Worm (Caenorhabditis elegans) whole organism, L3 larva: ENCODE results near the gene nas-28.

Source experiments
- aly-2 ChIP-seq: fragments of 150-350 bp; optimal IDR thresholded peaks from 2 replicates; lab custom pipeline; 2014; ENCODE audit warnings: missing biosample characterization, missing genetic modification characterization
- ama-1 ChIP-seq: fragments of 150-350 bp; optimal IDR thresholded peaks from 2 replicates; lab custom pipeline; 2018
- ceh-16 ChIP-seq: sonication (generic microtip); optimal IDR thresholded peaks from 2 replicates; lab custom pipeline; 2017; ENCODE audit warnings: missing biosample characterization, missing genetic modification characterization
- ceh-9 ChIP-seq: sonication (generic microtip); optimal IDR thresholded peaks from 2 replicates; lab custom pipeline; 2018; ENCODE audit warnings: missing biosample characterization, missing genetic modification characterization
- daf-12 ChIP-seq: fragments of 150-350 bp; optimal IDR thresholded peaks from 2 replicates; lab custom pipeline; 2014; ENCODE audit warnings: missing biosample characterization, missing genetic modification reagents, missing genetic modification characterization
- egl-27 ChIP-seq: sonication (generic microtip); optimal IDR thresholded peaks from 4 replicates; lab custom pipeline; 2017; ENCODE audit warnings: missing biosample characterization, missing genetic modification reagents, missing genetic modification characterization
- elt-1 ChIP-seq: fragments of 150-350 bp; optimal IDR thresholded peaks from 2 replicates; lab custom pipeline; 2014; ENCODE audit warnings: missing biosample characterization, missing genetic modification characterization
- elt-2 ChIP-seq: sonication (generic microtip); optimal IDR thresholded peaks from 2 replicates; lab custom pipeline; 2016; ENCODE audit warnings: missing genetic modification reagents, mild to moderate bottlenecking, missing genetic modification characterization, missing compliant biosample characterization
- eor-1 ChIP-seq, 2 experiments: fragments of 150-350 bp; optimal IDR thresholded peaks; 2 replicates each; lab custom pipeline; 2014 to 2018; ENCODE audit warnings: missing biosample characterization in 2 of 2, missing genetic modification characterization in 2 of 2
- fkh-10 ChIP-seq: sonication (generic microtip); optimal IDR thresholded peaks from 2 replicates; lab custom pipeline; 2017; ENCODE audit warnings: missing biosample characterization, missing genetic modification reagents, missing genetic modification characterization
- fkh-2 ChIP-seq: fragments of 150-350 bp; optimal IDR thresholded peaks from 2 replicates; lab custom pipeline; 2014; ENCODE audit warnings: missing biosample characterization, missing genetic modification reagents, missing genetic modification characterization
- fos-1 ChIP-seq: fragments of 150-350 bp; optimal IDR thresholded peaks from 2 replicates; lab custom pipeline; 2014; ENCODE audit warnings: missing biosample characterization, missing genetic modification characterization
- hmg-11 ChIP-seq: sonication (generic microtip); optimal IDR thresholded peaks from 2 replicates; lab custom pipeline; 2016; ENCODE audit warnings: missing genetic modification characterization, missing compliant biosample characterization
- jun-1 ChIP-seq: fragments of 150-350 bp; optimal IDR thresholded peaks from 2 replicates; lab custom pipeline; 2014; ENCODE audit warnings: missing biosample characterization, missing genetic modification reagents, missing genetic modification characterization
- lsy-12 ChIP-seq: sonication (generic microtip); optimal IDR thresholded peaks from 2 replicates; lab custom pipeline; 2016; ENCODE audit warnings: mild to moderate bottlenecking, missing genetic modification characterization, missing compliant biosample characterization
- mml-1 ChIP-seq: fragments of 150-350 bp; sonication (generic microtip); optimal IDR thresholded peaks from 3 replicates; lab custom pipeline; 2014; ENCODE audit warnings: missing biosample characterization, missing genetic modification characterization
- nhr-23 ChIP-seq: fragments of 150-350 bp; optimal IDR thresholded peaks from 2 replicates; lab custom pipeline; 2014; ENCODE audit warnings: missing biosample characterization, missing genetic modification reagents, missing genetic modification characterization
- nhr-237 ChIP-seq: fragments of 150-350 bp; optimal IDR thresholded peaks from 2 replicates; lab custom pipeline; 2014; ENCODE audit warnings: missing biosample characterization, missing genetic modification characterization
- nhr-25 ChIP-seq: sonication (generic microtip); optimal IDR thresholded peaks from 2 replicates; lab custom pipeline; 2017; ENCODE audit warnings: missing biosample characterization, missing genetic modification characterization
- nhr-43 ChIP-seq: sonication (generic microtip); optimal IDR thresholded peaks from 2 replicates; lab custom pipeline; 2016; ENCODE audit warnings: mild to moderate bottlenecking, missing genetic modification characterization, missing compliant biosample characterization; ENCODE audit not compliant: poor library complexity, severe bottlenecking
- nhr-67 ChIP-seq: fragments of 150-350 bp; optimal IDR thresholded peaks from 2 replicates; lab custom pipeline; 2014; ENCODE audit warnings: missing biosample characterization, missing genetic modification characterization
- nhr-77 ChIP-seq: fragments of 150-350 bp; optimal IDR thresholded peaks from 2 replicates; lab custom pipeline; 2014; ENCODE audit warnings: missing biosample characterization, missing genetic modification characterization
- pha-4 ChIP-seq: fragments of 150-350 bp; optimal IDR thresholded peaks from 2 replicates; lab custom pipeline; 2014; ENCODE audit warnings: missing biosample characterization, missing genetic modification reagents, missing genetic modification characterization
- pqm-1 ChIP-seq: fragments of 150-350 bp; optimal IDR thresholded peaks from 2 replicates; lab custom pipeline; 2017; ENCODE audit warnings: missing biosample characterization, missing genetic modification characterization, inconsistent platforms
- sea-2 ChIP-seq: fragments of 150-350 bp; sonication (generic microtip); optimal IDR thresholded peaks from 4 replicates; lab custom pipeline; 2014; ENCODE audit warnings: missing biosample characterization, missing genetic modification reagents, missing genetic modification characterization
- tbx-2 ChIP-seq: sonication (generic microtip); optimal IDR thresholded peaks from 2 replicates; lab custom pipeline; 2016; ENCODE audit warnings: mild to moderate bottlenecking, missing genetic modification characterization, missing compliant biosample characterization
- unc-39 ChIP-seq: sonication (generic microtip); optimal IDR thresholded peaks from 4 replicates; lab custom pipeline; 2017; ENCODE audit warnings: missing biosample characterization, missing genetic modification characterization
- ztf-4 ChIP-seq: fragments of 150-350 bp; optimal IDR thresholded peaks from 2 replicates; lab custom pipeline; 2014; ENCODE audit warnings: missing biosample characterization, missing genetic modification characterization

Gene nas-28

ce11 chrIII:6168497-6169227 lies 14.4 kb downstream of the nas-28 start, which contains the start of gene efk-1:
Gene efk-1, minus strand, starts transcription at chrIII:6168547.
- TF ChIP-seq eor-1 (tag; optimal IDR thresholded peaks at IDR 0.05; lab: Kevin White, UChicago) (no peak), pha-4 (tag; lab: Kevin White, UChicago) (peak; percentile 53), nhr-23 (tag; lab: Kevin White, UChicago) (no peak), nhr-25 (tag; lab: Kevin White, UChicago) (no peak), ama-1 (lab: Kevin White, UChicago) (peak; percentile 85), elt-2 (tag; lab: Kevin White, UChicago) (peak; percentile 66), pqm-1 (tag; lab: Kevin White, UChicago) (peak; percentile 77), sea-2 (GFP tag; lab: Kevin White, UChicago) (no peak), nhr-77 (tag; lab: Kevin White, UChicago) (no peak)

ce11 chrIII:6166634-6167033 lies 16.4 kb downstream of the nas-28 start:
- no peak for TF ChIP-seq elt-2 (tag; lab: Kevin White, UChicago)
- no peak for TF ChIP-seq elt-1 (tag; lab: Kevin White, UChicago)
- no peak for TF ChIP-seq fkh-10 (GFP tag; lab: Kevin White, UChicago)
- TF ChIP-seq nhr-23 (tag; lab: Kevin White, UChicago) = no peak
- no peak for TF ChIP-seq nhr-77 (tag; lab: Kevin White, UChicago)
- TF ChIP-seq nhr-25 (tag; lab: Kevin White, UChicago) = no peak
- no peak for TF ChIP-seq nhr-67 (tag; lab: Kevin White, UChicago)
- TF ChIP-seq fkh-2 (tag; lab: Kevin White, UChicago) = no peak
- no peak for TF ChIP-seq jun-1 (tag; lab: Kevin White, UChicago)
- TF ChIP-seq daf-12 = no peak
- no peak for TF ChIP-seq hmg-11 (tag; lab: Kevin White, UChicago)
- TF ChIP-seq egl-27 = no peak

DNA sequence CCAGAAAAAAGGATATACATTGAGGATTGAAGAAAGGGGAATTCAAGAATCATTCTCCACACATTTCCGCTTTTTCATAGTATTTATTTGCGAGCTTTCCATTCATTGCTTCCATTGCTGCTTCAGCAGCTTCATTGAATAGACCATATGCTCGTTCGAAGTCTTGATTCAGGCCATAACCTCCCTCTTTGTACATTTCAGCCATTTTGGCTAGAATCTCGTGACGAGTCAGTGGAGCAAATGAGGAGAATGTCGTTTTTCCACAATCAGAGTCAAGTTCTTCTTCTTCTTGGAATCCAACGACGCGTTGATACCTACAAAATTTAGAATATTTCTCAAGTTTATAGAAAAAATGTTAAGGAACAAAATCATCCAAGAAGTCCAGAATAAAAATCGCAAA lies 17.8 kb downstream of the nas-28 start:
- TF ChIP-seq fos-1 (no peak), ama-1 (lab: Kevin White, UChicago) (peak; percentile 73)

- TF ChIP-seq elt-2 (tag; lab: Kevin White, UChicago) (peak; percentile 68), nhr-43 (tag; lab: Kevin White, UChicago) (peak; percentile 9), ztf-4 (tag; lab: Kevin White, UChicago) (peak; percentile 61), aly-2 (tag; lab: Kevin White, UChicago) (no peak), nhr-25 (tag; lab: Kevin White, UChicago) (peak; percentile 20), lsy-12 (tag; lab: Kevin White, UChicago) (no peak), ama-1 (lab: Kevin White, UChicago) (peak; percentile 88), daf-12 (no peak), pha-4 (tag; lab: Kevin White, UChicago) (peak; percentile 17), nhr-67 (tag; lab: Kevin White, UChicago) (no peak)
Measured at ce11 chrIII:6164253-6164971, 18.6 kb downstream of the nas-28 start, which contains the start of gene F42A10.9. Gene F42A10.9, plus strand, starts transcription at chrIII:6164573.

DNA sequence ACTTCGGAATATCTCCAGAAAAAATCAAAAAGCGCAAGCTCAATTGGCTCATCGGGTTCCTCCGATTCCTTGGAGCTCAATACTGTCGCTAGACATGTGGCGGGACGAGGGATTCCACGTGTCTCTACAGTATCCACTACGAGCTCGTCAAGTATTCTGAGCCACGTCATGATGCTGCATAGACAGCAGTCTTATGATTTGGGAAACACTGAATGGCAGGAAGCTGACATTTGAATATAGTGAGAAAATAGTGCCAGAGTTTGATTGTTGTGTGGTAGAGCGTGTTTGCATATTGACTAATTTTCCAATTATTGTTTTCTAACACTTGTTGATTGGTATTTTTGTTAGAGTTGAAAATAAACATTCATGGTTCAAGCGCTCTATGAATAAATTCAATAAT lies 19.6 kb downstream of the nas-28 start:
- TF ChIP-seq jun-1 (tag; lab: Kevin White, UChicago) = no peak
- TF ChIP-seq ama-1 (lab: Kevin White, UChicago) = no peak
- no peak for TF ChIP-seq fkh-10 (GFP tag; lab: Kevin White, UChicago)
- TF ChIP-seq ceh-9 (tag; lab: Kevin White, UChicago) = no peak
- TF ChIP-seq pqm-1 (tag; lab: Kevin White, UChicago) = no peak
- no peak for TF ChIP-seq nhr-237 (tag; lab: Kevin White, UChicago)
- TF ChIP-seq tbx-2 = no peak
- no peak for TF ChIP-seq unc-39 (tag; lab: Kevin White, UChicago)
- TF ChIP-seq ceh-16 (tag; lab: Kevin White, UChicago) = no peak
- TF ChIP-seq nhr-25 (tag; lab: Kevin White, UChicago) = no peak
- no peak for TF ChIP-seq sea-2 (GFP tag; lab: Kevin White, UChicago)
- TF ChIP-seq mml-1 (tag; lab: Kevin White, UChicago) = no peak
